Worm (Caenorhabditis elegans): Measurements from ENCODE around the gene selt-1.2.

The selt-1.2 gene

ce11 chrV:10715158-10716152, 31.7 kb downstream of the selt-1.2 start (continued):
- TF ChIP-seq zip-2 (tag; optimal IDR thresholded peaks at IDR 0.05) (peak; percentile 47), mdt-29 (GFP tag; IDR thresholded peaks at IDR 0.05) (peak; percentile 69), mxl-3 (GFP tag; optimal IDR thresholded peaks at IDR 0.05) (peak; percentile 95), spr-3 (GFP tag; optimal IDR thresholded peaks at IDR 0.05) (peak; percentile 62), ztf-11 (tag; optimal IDR thresholded peaks at IDR 0.05) (no peak), nhr-76 (tag; optimal IDR thresholded peaks at IDR 0.05) (no peak), F10B5.3 (tag; optimal IDR thresholded peaks at IDR 0.05) (no peak), nhr-28 (tag; optimal IDR thresholded peaks at IDR 0.05) (peak; percentile 32), egl-27 (tag; optimal IDR thresholded peaks at IDR 0.05) (no peak), aha-1 (tag) (peak; percentile 100), Y5F2A.4 (GFP tag; optimal IDR thresholded peaks at IDR 0.05) (no peak), F26F4.8 (GFP tag; conservative IDR thresholded peaks at IDR 0.05) (no peak), pha-4 (GFP tag; IDR thresholded peaks at IDR 0.05) (peak; percentile 92), pha-4 (tag; optimal IDR thresholded peaks at IDR 0.05) (no peak), Y48G9A.11 (GFP tag; IDR thresholded peaks at IDR 0.05) (no peak), lin-1 (GFP tag; IDR thresholded peaks at IDR 0.05) (peak; percentile 87), set-16 (GFP tag; IDR thresholded peaks at IDR 0.05) (peak; percentile 100), skn-1 (tag; optimal IDR thresholded peaks at IDR 0.05) (no peak), ceh-28 (tag; optimal IDR thresholded peaks at IDR 0.05) (no peak), nhr-41 (GFP tag; IDR thresholded peaks at IDR 0.05) (peak; percentile 85), mep-1 (tag; optimal IDR thresholded peaks at IDR 0.05) (peak; percentile 95), nhr-237 (tag; optimal IDR thresholded peaks at IDR 0.05) (no peak), unc-39 (tag; optimal IDR thresholded peaks at IDR 0.05) (no peak), F44E2.7 (GFP tag; IDR thresholded peaks at IDR 0.05) (no peak), nhr-25 (tag; optimal IDR thresholded peaks at IDR 0.05; ENCODE audit: borderline replicate concordance, insufficient read depth) (peak; percentile 59), duxl-1 (tag; optimal IDR thresholded peaks at IDR 0.05; ENCODE audit: poor library complexity) (no peak), jun-1 (tag; optimal IDR thresholded peaks at IDR 0.05) (peak; percentile 31), fkh-10 (GFP tag; optimal IDR thresholded peaks at IDR 0.05) (peak; percentile 93), hlh-11 (tag; optimal IDR thresholded peaks at IDR 0.05) (peak; percentile 99), T26A8.4 (GFP tag; IDR thresholded peaks at IDR 0.05) (peak; percentile 94), daf-8 (GFP tag; IDR thresholded peaks at IDR 0.05) (no peak), hlh-30 (tag; optimal IDR thresholded peaks at IDR 0.05; ENCODE audit: insufficient read depth) (peak; percentile 98), lin-39 (tag; optimal IDR thresholded peaks at IDR 0.05) (no peak), ceh-82 (tag; optimal IDR thresholded peaks at IDR 0.05) (no peak), ztf-7 (tag; optimal IDR thresholded peaks at IDR 0.05) (no peak), daf-16 (GFP tag; optimal IDR thresholded peaks at IDR 0.05) (peak in 1 of 2 experiments; percentile 39), daf-16 (tag; optimal IDR thresholded peaks at IDR 0.05) (no peak), ctbp-1 (GFP tag; IDR thresholded peaks at IDR 0.05) (peak; percentile 99), sdz-12 (GFP tag; optimal IDR thresholded peaks at IDR 0.05) (no peak), lin-13 (GFP tag; optimal IDR thresholded peaks at IDR 0.05) (peak; percentile 46), nhr-11 (tag; optimal IDR thresholded peaks at IDR 0.05) (peak; percentile 90)

- TF ChIP-seq sdz-12 (GFP tag; optimal IDR thresholded peaks at IDR 0.05) (peak; percentile 9), daf-16 (GFP tag; optimal IDR thresholded peaks at IDR 0.05) (no peak), daf-16 (tag; optimal IDR thresholded peaks at IDR 0.05) (no peak), dmd-6 (GFP tag; IDR thresholded peaks at IDR 0.05) (peak; percentile 37; the same call in 1 of the 2 replicates), T26A8.4 (GFP tag; IDR thresholded peaks at IDR 0.05) (peak; percentile 47; the same call in 1 of the 2 replicates)
Measured at ce11 chrV:10714630-10715029, 32.5 kb downstream of the selt-1.2 start.

All from whole organism, L4 larva.